Fruit fly (Drosophila melanogaster): ENCODE data around the gene Taf10b.

Gene Taf10b

dm6 chr2L:2727812-2728211 lies 39.8 kb downstream of the Taf10b start:
- TF ChIP-seq foxo (GFP tag; optimal IDR thresholded peaks at IDR 0.05) (no peak), usp (GFP tag; optimal IDR thresholded peaks at IDR 0.05) (no peak), Myc (optimal IDR thresholded peaks at IDR 0.05) (no peak), jim (GFP tag; optimal IDR thresholded peaks at IDR 0.05) (no peak), Rel (GFP tag; optimal IDR thresholded peaks at IDR 0.05) (no peak), Rel (tag; optimal IDR thresholded peaks at IDR 0.05) (no peak)

DNA sequence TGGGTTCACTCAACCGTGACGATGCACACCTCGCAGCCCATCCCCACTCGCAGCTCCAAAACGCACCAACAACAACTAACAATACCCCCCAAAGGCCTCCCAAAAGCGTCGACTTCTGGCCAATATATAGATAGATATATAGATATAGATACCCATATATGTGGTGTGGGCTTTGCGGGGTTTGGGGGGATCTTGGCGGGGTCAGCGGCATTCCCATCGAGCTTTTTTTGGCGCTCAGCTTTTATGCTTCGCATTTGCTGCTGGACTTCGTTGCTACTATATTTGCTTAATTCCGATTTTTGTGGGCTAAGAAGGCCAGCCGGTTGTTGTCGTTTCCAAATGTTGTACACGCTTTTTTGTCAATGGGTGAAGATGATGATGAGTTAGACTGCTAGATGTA lies 40.3 kb downstream of the Taf10b start:
- TF ChIP-seq dl (GFP tag; optimal IDR thresholded peaks at IDR 0.05; ENCODE audit: insufficient read depth in 1 of 2, partially characterized antibody in 2 of 2) (no peak), Hr83 (GFP tag; optimal IDR thresholded peaks at IDR 0.05; ENCODE audit: poor library complexity, severe bottlenecking) (no peak), Dfd (GFP tag; optimal IDR thresholded peaks at IDR 0.05) (no peak), psq (GFP tag; optimal IDR thresholded peaks at IDR 0.05) (no peak), pan (optimal IDR thresholded peaks at IDR 0.05) (no peak), Vsx2 (GFP tag; optimal IDR thresholded peaks at IDR 0.05; ENCODE audit: partially characterized antibody) (no peak), fru (GFP tag; optimal IDR thresholded peaks at IDR 0.05) (no peak), Abd-B (GFP tag; optimal IDR thresholded peaks at IDR 0.05) (no peak), tai (GFP tag; optimal IDR thresholded peaks at IDR 0.05) (no peak), dsf (GFP tag; optimal IDR thresholded peaks at IDR 0.05; ENCODE audit: borderline replicate concordance) (no peak)

DNA sequence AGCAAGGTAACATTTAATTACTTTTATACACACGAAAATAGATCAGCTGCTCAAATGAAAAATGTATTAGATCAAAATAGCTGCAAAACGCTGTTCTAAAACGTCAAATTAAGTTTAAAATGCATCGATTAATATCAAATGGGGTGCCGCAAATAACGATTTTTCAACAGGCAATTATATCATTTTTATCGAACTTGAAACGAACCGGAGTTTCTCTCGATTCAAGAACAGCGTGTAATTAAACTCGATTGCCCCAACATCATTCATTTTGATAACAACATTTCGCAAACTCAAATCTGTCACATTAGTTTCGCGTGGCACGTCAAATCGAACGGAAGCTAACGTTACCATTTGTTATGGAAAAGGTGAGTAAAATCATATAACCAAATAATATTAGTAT lies 42.3 kb downstream of the Taf10b start, which contains the start of gene CG31689:
Gene CG31689, plus strand, starts transcription at position 301 of the 400 bp plus-strand sequence.
- no peak for TF ChIP-seq dl (GFP tag; optimal IDR thresholded peaks at IDR 0.05; ENCODE audit: insufficient read depth in 1 of 2, partially characterized antibody in 2 of 2)
- no peak for TF ChIP-seq Hr83 (GFP tag; optimal IDR thresholded peaks at IDR 0.05; ENCODE audit: poor library complexity, severe bottlenecking)
- no peak for TF ChIP-seq psq (GFP tag; optimal IDR thresholded peaks at IDR 0.05)
- TF ChIP-seq Jra (GFP tag; optimal IDR thresholded peaks at IDR 0.05), result no peak
- no peak for TF ChIP-seq CG9705 (GFP tag; optimal IDR thresholded peaks at IDR 0.05)
- no peak for TF ChIP-seq sv (GFP tag; optimal IDR thresholded peaks at IDR 0.05)
- TF ChIP-seq Hnf4 (GFP tag; optimal IDR thresholded peaks at IDR 0.05), result no peak
- no peak for TF ChIP-seq usp (GFP tag; optimal IDR thresholded peaks at IDR 0.05)
- no peak for TF ChIP-seq GATAd (GFP tag; optimal IDR thresholded peaks at IDR 0.05)
- no peak for TF ChIP-seq Myc (optimal IDR thresholded peaks at IDR 0.05)
- no peak for TF ChIP-seq woc (GFP tag; optimal IDR thresholded peaks at IDR 0.05)
- no peak for TF ChIP-seq Mio (GFP tag; optimal IDR thresholded peaks at IDR 0.05)
- no peak for TF ChIP-seq brk (GFP tag; optimal IDR thresholded peaks at IDR 0.05)
- TF ChIP-seq dsf (GFP tag; optimal IDR thresholded peaks at IDR 0.05; ENCODE audit: borderline replicate concordance), result no peak
- TF ChIP-seq Sp1 (GFP tag; optimal IDR thresholded peaks at IDR 0.05), result no peak
- no peak for TF ChIP-seq tai (GFP tag; optimal IDR thresholded peaks at IDR 0.05)
- no peak for TF ChIP-seq Dif (GFP tag; optimal IDR thresholded peaks at IDR 0.05; ENCODE audit: partially characterized antibody)

- no peak for TF ChIP-seq pan (optimal IDR thresholded peaks at IDR 0.05)
- TF ChIP-seq Myc (optimal IDR thresholded peaks at IDR 0.05), result peak; percentile 54
Measured at dm6 chr2L:2724459-2724858, 43.2 kb downstream of the Taf10b start.

dm6 chr2L:2723100-2723499 lies 44.5 kb downstream of the Taf10b start:
- no peak for TF ChIP-seq fru (GFP tag; optimal IDR thresholded peaks at IDR 0.05)
- no peak for TF ChIP-seq Vsx2 (GFP tag; optimal IDR thresholded peaks at IDR 0.05; ENCODE audit: partially characterized antibody)
- TF ChIP-seq N (GFP tag; optimal IDR thresholded peaks at IDR 0.05), result no peak
- TF ChIP-seq rgr (GFP tag; optimal IDR thresholded peaks at IDR 0.05), result no peak
- no peak for TF ChIP-seq brk (GFP tag; optimal IDR thresholded peaks at IDR 0.05)
- TF ChIP-seq br (GFP tag; optimal IDR thresholded peaks at IDR 0.05), result no peak
- TF ChIP-seq sv (GFP tag; optimal IDR thresholded peaks at IDR 0.05), result no peak
- TF ChIP-seq Jra (GFP tag; optimal IDR thresholded peaks at IDR 0.05), result no peak
- no peak for TF ChIP-seq woc (GFP tag; optimal IDR thresholded peaks at IDR 0.05)
- no peak for TF ChIP-seq Myc (optimal IDR thresholded peaks at IDR 0.05)

DNA sequence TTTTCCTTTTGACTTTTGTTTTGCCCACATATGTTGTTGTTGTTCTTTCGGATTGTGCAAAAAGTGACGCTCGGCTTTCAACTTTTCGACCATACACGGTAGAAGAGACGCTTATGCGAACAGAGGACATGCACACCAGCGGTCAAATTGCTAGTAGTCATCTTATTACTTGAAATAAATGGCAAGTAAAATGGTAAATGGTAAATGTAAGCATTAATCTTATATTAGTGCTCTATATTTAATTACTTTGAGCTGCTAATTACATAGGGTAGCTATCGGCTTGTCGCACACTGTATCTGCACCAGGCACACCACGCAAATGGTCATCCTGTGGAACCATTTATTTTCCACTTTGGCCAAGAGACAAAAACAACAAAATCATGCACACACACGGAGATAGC lies 46.3 kb downstream of the Taf10b start:
- no peak for TF ChIP-seq CrebA (GFP tag; optimal IDR thresholded peaks at IDR 0.05; ENCODE audit: borderline replicate concordance)
- no peak for TF ChIP-seq dsf (GFP tag; optimal IDR thresholded peaks at IDR 0.05; ENCODE audit: borderline replicate concordance)
- TF ChIP-seq ey (GFP tag; optimal IDR thresholded peaks at IDR 0.05), result no peak
- TF ChIP-seq fru (GFP tag; optimal IDR thresholded peaks at IDR 0.05), result peak; percentile 4
